Fruit fly (Drosophila melanogaster) Kc167 (cell line): Measurements from ENCODE around the gene KFase.

Source experiments
- Myc ChIP-seq: fragments of >200 bp; optimal IDR thresholded peaks from 2 replicates; lab custom pipeline; 2017; ENCODE audit warnings: missing external identifiers
- Sin3A ChIP-seq: fragments of >200 bp; optimal IDR thresholded peaks from 2 replicates; lab custom pipeline; 2018; ENCODE audit warnings: missing external identifiers
- h ChIP-seq: fragments of >200 bp; optimal IDR thresholded peaks from 3 replicates; lab custom pipeline; 2018; ENCODE audit warnings: missing external identifiers
- insv ChIP-seq: fragments of >200 bp; optimal IDR thresholded peaks from 3 replicates; lab custom pipeline; 2018; ENCODE audit warnings: missing external identifiers
- psq ChIP-seq: fragments of >200 bp; optimal IDR thresholded peaks from 2 replicates; lab custom pipeline; 2017; ENCODE audit warnings: missing external identifiers

DNA sequence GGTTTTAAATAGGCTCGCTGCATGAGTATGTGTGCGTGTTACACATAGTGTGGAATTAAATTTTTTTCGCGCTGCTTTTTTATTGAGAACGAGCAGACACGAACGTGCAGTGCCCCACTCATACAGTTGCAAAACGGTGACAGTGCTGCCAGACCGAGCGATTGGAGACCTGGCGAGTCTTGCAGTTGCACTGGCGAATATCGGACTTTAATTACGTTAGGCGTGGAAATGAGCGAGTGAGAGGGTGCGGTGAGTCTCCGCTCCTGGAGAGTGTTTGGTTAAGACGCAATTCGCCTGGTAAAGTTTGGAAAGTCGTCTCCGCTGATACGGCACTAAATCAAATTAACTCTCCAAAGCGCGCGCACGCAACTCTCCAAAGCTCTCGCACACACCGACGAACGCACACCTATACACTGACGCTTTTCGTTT lies 7.2 kb downstream of the KFase start:
- no peak for TF ChIP-seq Myc (lab: Kevin White, UChicago)
- TF ChIP-seq Sin3A (lab: Kevin White, UChicago): no peak
- no peak for TF ChIP-seq psq (lab: Kevin White, UChicago)
- no peak for TF ChIP-seq insv (lab: Kevin White, UChicago)
- no peak for TF ChIP-seq h (lab: Kevin White, UChicago)
